Fruit fly (Drosophila melanogaster): ENCODE measurements around the gene nocte.

Gene nocte

DNA sequence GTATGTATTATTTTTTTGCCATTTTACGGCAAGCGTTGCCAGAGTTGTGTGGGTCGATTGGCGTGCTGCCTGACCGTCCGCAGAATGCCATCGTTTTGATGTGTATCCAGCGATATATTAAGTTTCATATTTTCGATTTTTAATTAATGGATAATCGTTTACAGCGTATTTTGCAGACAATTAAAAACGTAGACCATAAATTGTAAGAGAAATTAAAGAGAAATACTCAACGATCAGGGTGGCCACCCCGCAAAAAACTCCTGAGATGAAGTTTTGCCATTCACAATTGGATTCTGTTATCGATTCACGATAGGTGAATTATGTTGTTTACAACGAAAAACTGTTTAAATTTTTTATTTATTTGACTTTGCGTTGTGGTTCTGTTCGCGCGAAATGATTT lies at the start of gene nocte:
Gene nocte, minus strand, starts transcription at position 51 of the 400 bp plus-strand sequence.
- no peak for TF ChIP-seq h (optimal IDR thresholded peaks at IDR 0.05)
- TF ChIP-seq insv (optimal IDR thresholded peaks at IDR 0.05): no peak
- TF ChIP-seq Sin3A (optimal IDR thresholded peaks at IDR 0.05): no peak
- TF ChIP-seq Myc (optimal IDR thresholded peaks at IDR 0.05): no peak
- no peak for TF ChIP-seq psq (optimal IDR thresholded peaks at IDR 0.05)
- no peak for TF ChIP-seq ttk (optimal IDR thresholded peaks at IDR 0.05)

DNA sequence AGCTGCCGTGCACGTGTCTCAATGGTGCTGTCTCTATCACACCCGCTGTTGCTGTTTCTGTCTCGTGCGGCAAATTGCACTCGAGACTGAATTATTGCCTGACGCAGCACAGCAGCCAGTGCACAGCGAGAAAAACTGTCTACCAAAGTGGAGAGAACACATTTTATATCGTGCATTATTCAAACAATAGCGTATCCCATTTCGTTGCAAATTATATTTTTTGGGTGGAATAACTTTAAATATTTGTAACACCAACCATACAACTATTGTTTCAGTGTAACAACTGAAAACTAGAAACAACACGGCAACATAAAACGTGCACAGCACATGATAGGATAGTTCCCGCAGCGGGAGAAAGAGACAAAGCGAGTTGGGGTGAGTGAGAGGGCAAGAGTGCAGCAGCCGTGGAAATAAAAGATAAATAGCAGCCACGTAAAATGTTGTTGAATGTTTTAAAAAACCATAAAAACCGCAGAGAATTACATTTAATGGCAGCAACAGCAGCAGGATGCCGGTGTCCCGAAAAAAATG lies 40.9 kb upstream of the nocte start:
- TF ChIP-seq Myc (optimal IDR thresholded peaks at IDR 0.05) (no peak), h (optimal IDR thresholded peaks at IDR 0.05) (no peak), psq (optimal IDR thresholded peaks at IDR 0.05) (no peak), ttk (optimal IDR thresholded peaks at IDR 0.05) (no peak), insv (optimal IDR thresholded peaks at IDR 0.05) (no peak), Sin3A (optimal IDR thresholded peaks at IDR 0.05) (no peak)

DNA sequence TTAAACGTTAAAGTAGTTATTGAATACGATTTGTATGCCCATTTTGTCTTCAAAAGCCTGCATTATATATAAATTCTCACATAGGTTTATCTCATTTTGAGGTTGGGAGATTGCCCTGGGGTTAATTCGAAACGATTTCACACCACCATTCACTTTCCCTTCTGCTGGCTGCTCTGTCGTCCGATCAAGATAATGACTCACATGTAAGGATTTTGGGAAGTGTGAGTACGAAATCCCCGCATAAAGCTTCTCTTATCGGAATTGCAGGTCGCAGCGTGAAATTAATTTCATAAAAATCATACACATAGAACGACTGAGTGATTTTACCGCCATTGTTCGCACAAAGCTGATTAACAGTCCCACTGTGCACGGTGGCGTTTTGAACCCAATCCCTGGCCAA lies 40.4 kb upstream of the nocte start:
- TF ChIP-seq Sin3A (optimal IDR thresholded peaks at IDR 0.05): no peak
- no peak for TF ChIP-seq ttk (optimal IDR thresholded peaks at IDR 0.05)
- no peak for TF ChIP-seq insv (optimal IDR thresholded peaks at IDR 0.05)
- TF ChIP-seq Myc (optimal IDR thresholded peaks at IDR 0.05): no peak
- no peak for TF ChIP-seq psq (optimal IDR thresholded peaks at IDR 0.05)
- TF ChIP-seq h (optimal IDR thresholded peaks at IDR 0.05): no peak

DNA sequence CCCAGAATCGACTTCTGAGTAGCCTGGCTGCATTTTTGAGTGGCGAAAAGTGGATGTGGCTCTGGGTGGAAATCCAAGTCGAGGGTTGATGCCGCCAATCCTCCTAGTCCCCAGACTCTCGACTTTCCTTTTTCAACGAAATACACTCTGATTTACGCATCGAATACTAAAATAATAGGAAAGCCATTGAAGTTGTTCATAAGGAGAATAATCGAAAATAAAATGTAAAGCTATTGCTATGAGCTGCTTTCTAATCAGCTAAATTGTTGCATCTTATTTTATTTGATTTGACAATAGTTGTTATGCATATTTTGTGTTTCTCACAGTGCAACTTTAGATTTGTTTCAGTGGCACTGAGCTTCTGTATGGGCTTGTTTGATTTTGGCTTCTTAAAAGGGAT lies 39.1 kb upstream of the nocte start:
- TF ChIP-seq insv (optimal IDR thresholded peaks at IDR 0.05) (no peak), psq (optimal IDR thresholded peaks at IDR 0.05) (no peak), Myc (optimal IDR thresholded peaks at IDR 0.05) (no peak), ttk (optimal IDR thresholded peaks at IDR 0.05) (no peak), Sin3A (optimal IDR thresholded peaks at IDR 0.05) (no peak), h (optimal IDR thresholded peaks at IDR 0.05) (no peak)

DNA sequence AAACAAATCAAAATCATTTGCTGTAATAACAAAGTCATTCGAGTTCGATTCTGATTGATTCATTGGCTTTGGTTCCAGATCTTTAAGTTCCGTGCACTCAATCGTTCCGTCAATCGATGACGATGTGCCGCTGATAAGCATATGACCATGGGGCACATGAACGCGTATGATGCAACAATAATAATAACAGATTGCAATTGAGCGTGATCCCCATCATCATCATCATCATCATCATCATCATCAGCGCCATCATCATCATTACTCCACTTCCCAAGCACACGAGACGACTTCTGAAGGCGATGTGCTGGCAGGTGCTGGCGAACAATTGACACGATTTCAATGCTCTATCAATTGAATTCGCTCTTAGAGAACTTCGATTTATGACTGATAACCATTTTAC lies 21.8 kb upstream of the nocte start:
- TF ChIP-seq Myc (optimal IDR thresholded peaks at IDR 0.05) (no peak), Sin3A (optimal IDR thresholded peaks at IDR 0.05) (no peak), h (optimal IDR thresholded peaks at IDR 0.05) (no peak), psq (optimal IDR thresholded peaks at IDR 0.05) (no peak), insv (optimal IDR thresholded peaks at IDR 0.05) (no peak), ttk (optimal IDR thresholded peaks at IDR 0.05) (no peak)

DNA sequence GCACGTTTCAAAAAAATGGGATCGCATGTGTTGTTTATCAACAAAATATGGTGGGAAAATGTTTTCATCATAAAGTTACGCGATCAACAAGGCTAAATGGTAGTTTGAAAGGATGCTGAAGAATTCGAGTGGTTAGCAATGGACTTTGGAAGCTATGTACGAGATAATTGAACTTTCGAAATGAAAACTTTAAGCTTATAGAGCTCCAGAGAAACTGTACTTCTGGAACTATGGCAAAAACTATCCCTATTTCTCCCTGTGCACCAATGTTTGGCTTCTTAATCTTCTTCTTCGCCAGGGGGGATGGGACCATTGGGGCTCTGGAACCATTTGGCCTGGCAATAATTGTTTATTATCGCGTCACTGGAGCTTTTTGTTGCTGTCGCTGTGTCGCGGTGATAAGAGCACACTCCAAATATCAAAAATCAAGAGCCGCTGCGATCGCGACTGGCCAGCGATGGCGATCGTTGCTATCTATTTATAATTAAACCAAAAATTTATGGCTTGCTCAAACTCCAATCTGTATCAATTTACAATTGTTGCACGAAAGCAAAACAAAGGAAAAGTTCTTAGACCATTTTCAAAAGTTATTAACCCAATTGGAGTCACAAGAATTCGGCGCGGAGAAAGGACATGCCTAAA lies 13.6 kb upstream of the nocte start:
- TF ChIP-seq ttk (optimal IDR thresholded peaks at IDR 0.05) (no peak), h (optimal IDR thresholded peaks at IDR 0.05) (no peak), Myc (optimal IDR thresholded peaks at IDR 0.05) (no peak), psq (optimal IDR thresholded peaks at IDR 0.05) (no peak), insv (optimal IDR thresholded peaks at IDR 0.05) (no peak), Sin3A (optimal IDR thresholded peaks at IDR 0.05) (no peak)

DNA sequence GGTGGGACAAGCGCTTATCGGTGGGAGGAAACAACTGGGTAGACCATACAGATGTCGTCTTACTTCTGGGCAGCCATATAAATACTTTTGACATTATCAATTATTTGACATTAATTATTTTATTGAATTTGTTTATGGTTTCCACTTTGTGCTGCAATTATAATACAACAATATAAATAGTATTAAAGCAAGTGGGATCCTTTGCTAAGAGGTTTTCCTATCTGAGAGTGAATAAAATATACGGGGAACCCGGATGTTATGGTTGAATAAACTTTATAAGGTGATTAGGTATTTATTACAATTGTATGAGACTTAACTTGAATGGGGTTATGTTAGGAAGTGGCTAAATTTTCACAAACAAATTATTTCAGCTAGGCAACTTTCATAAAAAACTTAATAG lies 12.6 kb upstream of the nocte start, which contains the start of gene CG32687:
Gene CG32687, minus strand, starts transcription at position 101 of the 400 bp plus-strand sequence.
- TF ChIP-seq Myc (optimal IDR thresholded peaks at IDR 0.05) (no peak), Sin3A (optimal IDR thresholded peaks at IDR 0.05) (no peak), psq (optimal IDR thresholded peaks at IDR 0.05) (no peak), insv (optimal IDR thresholded peaks at IDR 0.05) (no peak), h (optimal IDR thresholded peaks at IDR 0.05) (no peak), ttk (optimal IDR thresholded peaks at IDR 0.05) (no peak)

DNA sequence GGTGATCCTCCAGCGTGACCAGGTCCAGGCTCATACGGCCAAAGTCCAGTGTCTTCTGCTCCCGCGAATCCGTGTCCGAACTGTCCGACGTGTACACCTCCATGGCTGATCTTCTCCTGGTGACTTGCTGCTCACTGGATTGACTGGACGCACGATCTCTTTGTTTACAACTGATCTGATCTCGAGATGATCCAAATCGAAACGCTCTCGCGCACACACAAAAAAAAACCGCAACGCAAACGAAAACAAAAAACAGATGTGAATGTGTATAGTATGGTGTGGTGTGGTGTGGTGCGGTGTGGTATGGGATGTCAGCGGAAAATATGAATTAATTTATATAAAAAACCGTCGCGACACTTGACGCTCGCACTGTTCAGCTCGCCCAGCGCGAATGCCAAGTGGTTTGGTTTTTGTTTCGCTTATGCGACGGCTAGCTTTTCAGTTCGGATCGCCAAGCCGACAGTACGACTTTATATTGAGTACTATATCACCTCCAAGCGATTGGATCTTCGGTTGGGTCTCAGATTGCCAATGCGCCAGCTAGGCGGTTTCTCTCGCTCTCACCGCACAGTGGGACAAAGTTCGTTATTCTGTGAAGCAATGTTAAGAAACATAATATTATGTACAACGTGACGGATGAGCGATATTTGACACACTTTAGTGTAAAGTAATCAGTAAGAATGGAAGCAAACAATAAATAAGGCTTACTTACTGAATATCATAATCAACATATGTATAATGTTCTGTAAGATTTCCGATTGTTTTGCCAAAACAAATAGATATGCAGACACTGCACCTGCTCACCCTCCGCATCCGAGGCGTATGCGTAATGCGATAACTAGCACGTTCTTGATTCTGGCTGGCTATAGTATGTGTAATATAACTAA lies 11.9 kb upstream of the nocte start:
- no peak for TF ChIP-seq ttk (optimal IDR thresholded peaks at IDR 0.05)

DNA sequence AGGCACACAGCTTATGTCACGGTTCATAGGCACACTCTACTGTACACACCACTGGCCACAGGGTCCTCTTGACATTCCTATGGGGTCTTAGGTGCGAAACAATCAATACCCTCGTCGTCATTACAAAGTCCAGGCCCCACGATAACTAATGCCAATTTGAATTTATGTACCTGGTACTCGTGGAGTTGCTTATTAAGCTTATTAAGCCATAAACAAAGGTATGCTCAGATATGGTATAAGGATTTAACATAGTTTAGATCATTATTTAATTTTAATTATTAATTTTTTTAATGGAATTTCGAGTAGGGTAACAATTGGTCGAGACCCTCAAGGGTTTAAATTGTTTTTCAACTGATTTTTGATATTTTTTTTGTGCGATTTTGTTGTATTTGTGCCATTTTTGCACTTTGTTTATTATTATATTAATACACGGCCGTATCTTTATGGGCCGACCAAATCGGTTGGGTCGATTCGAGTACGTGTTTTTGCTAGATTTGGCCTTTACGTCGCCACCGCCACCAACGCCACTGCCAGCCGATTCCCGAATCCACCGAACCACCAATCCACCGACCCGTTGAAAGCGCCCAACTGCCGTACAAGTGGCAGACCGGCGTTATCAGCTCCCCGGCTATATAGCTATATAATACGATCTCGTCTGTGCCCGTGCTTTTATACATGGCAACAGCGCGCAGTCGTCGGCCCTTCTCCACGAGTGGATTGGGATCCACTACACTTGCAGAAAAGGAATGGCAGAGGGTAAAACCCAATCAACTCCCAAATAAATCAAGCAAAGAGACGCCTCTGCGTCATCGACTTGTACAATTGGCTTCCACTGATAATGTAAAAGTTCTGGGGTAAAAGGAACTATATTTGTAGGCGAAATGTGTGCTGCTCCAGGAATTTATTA lies 10.0 kb upstream of the nocte start:
- TF ChIP-seq psq (optimal IDR thresholded peaks at IDR 0.05) (no peak), insv (optimal IDR thresholded peaks at IDR 0.05) (no peak), h (optimal IDR thresholded peaks at IDR 0.05) (no peak), Myc (optimal IDR thresholded peaks at IDR 0.05) (no peak)

DNA sequence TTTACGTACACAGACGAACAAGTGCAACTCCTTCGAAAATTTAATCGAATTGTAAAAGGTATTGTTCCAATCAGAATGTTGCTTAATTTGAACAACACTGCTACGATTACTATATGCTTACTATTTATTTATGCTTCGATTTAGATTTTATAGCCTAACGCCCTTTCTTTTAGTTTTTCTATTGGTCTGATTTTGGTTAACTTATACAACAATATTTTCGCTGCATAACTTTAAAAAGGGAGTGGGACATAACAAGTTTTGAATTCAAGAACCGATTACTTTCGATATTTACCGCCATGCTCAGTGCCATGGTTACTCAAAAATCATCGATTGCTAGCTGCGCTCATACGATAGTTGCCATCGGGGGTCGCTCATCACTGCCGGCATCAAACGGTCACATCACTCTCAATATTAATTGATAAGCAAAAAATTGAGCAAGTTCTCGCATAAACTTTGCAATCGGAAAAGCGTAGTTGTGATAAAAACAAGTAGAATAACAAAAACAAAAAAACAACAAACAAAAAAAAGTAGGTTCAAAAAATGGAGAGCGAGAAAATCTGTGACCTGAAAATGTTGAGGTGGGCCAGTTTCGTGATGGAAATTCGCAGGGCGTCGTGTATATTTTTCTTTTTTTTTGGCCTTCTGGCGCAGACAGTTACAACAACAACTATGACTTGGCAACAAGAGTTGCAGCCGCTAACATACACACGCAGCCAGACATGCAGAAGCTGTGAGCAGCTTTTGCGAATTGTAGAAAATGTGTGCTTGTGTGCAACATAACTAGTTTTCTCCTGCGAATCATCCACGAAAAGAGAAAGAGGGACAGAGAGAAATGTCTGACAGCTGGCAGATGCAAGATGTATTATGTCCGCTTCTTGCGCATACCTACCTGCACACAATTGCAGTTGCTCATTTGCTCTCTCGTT lies 4.2 kb upstream of the nocte start, which contains the start of the genes CG2887 and PPP4R2r:
Gene CG2887, minus strand, starts transcription at position 51 of the 926 bp plus-strand sequence.
Gene PPP4R2r, plus strand, starts transcription at position 396 of the 926 bp plus-strand sequence.
- TF ChIP-seq ttk (optimal IDR thresholded peaks at IDR 0.05): no peak
- TF ChIP-seq Sin3A (optimal IDR thresholded peaks at IDR 0.05): no peak
- TF ChIP-seq h (optimal IDR thresholded peaks at IDR 0.05): no peak
- TF ChIP-seq psq (optimal IDR thresholded peaks at IDR 0.05): no peak
- no peak for TF ChIP-seq insv (optimal IDR thresholded peaks at IDR 0.05)
- no peak for TF ChIP-seq Myc (optimal IDR thresholded peaks at IDR 0.05)

DNA sequence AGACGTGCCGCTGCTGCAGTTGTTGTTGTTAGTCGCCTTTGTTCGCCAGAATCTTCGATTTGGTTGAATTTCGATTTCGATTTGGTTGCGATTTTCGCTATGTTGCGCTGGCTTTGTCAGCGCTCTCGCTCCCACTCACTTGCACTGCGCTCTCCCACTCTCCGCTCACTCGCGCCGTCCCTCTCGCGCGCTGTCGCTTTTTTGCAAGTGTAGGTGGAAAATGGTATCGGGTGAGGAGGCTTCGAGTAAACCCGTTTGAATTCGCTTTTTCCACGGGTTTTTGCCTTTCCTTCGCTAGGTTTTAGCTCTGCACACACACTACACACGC lies 298 bp downstream of the nocte start:
- TF ChIP-seq psq (optimal IDR thresholded peaks at IDR 0.05) (no peak), h (optimal IDR thresholded peaks at IDR 0.05) (no peak), Sin3A (optimal IDR thresholded peaks at IDR 0.05) (no peak), insv (optimal IDR thresholded peaks at IDR 0.05) (no peak), ttk (optimal IDR thresholded peaks at IDR 0.05) (no peak), Myc (optimal IDR thresholded peaks at IDR 0.05) (no peak)
